Worm (Caenorhabditis elegans): ENCODE data around the gene F45C12.17.

- no peak for TF ChIP-seq dve-1 (tag; optimal IDR thresholded peaks at IDR 0.05)
- no peak for TF ChIP-seq pha-4 (tag; optimal IDR thresholded peaks at IDR 0.05)
- no peak for TF ChIP-seq ref-2 (tag; optimal IDR thresholded peaks at IDR 0.05)
- TF ChIP-seq sox-4 (tag; optimal IDR thresholded peaks at IDR 0.05), result no peak
- no peak for TF ChIP-seq nhr-232 (tag; optimal IDR thresholded peaks at IDR 0.05)
- TF ChIP-seq F13H6.1 (tag; optimal IDR thresholded peaks at IDR 0.05), result no peak
- TF ChIP-seq odd-2 (tag; optimal IDR thresholded peaks at IDR 0.05), result no peak
- no peak for TF ChIP-seq fkh-10 (GFP tag; optimal IDR thresholded peaks at IDR 0.05)
- no peak for TF ChIP-seq tbx-2 (tag; optimal IDR thresholded peaks at IDR 0.05)
Measured at ce11 chrII:1757033-1757432, 31.1 kb downstream of the F45C12.17 start, which contains the start of gene F36H5.10.

Measured in whole organism, late embryonic.